Worm (Caenorhabditis elegans) whole organism, late embryonic: ENCODE results near the gene ZK105.11.

ENCODE experiments used
- C08G9.2 ChIP-seq: sonication (generic microtip); optimal IDR thresholded peaks from 2 replicates; lab custom pipeline; 2016; ENCODE audit warnings: mild to moderate bottlenecking, missing genetic modification characterization, moderate library complexity, missing compliant biosample characterization
- C38D4.7 ChIP-seq: fragments of 200-800 bp; sonication (Bioruptor generic); optimal IDR thresholded peaks from 2 replicates; lab custom pipeline; 2018; ENCODE audit warnings: mild to moderate bottlenecking, missing genetic modification characterization, moderate library complexity, missing compliant biosample characterization
- F13H6.1 ChIP-seq: sonication (generic microtip); optimal IDR thresholded peaks from 2 replicates; lab custom pipeline; 2016; ENCODE audit warnings: missing genetic modification characterization, missing compliant biosample characterization
- K09A11.1 ChIP-seq: sonication (generic microtip); optimal IDR thresholded peaks from 2 replicates; lab custom pipeline; 2017; ENCODE audit warnings: antibody characterized with exemption, mild to moderate bottlenecking, missing genetic modification characterization, missing compliant biosample characterization; ENCODE audit not compliant: insufficient read depth
- ahr-1 ChIP-seq: sonication (generic microtip); optimal IDR thresholded peaks from 2 replicates; lab custom pipeline; 2016; ENCODE audit warnings: missing genetic modification characterization, missing compliant biosample characterization
- ceh-18 ChIP-seq: sonication (generic microtip); optimal IDR thresholded peaks from 2 replicates; lab custom pipeline; 2016; ENCODE audit warnings: missing genetic modification characterization, missing compliant biosample characterization
- ceh-19 ChIP-seq: fragments of 200-800 bp; sonication (Bioruptor generic); optimal IDR thresholded peaks from 2 replicates; lab custom pipeline; 2018; ENCODE audit warnings: mild to moderate bottlenecking, missing genetic modification characterization, missing compliant biosample characterization
- ceh-24 ChIP-seq: sonication (generic microtip); optimal IDR thresholded peaks from 2 replicates; lab custom pipeline; 2016; ENCODE audit warnings: mild to moderate bottlenecking, missing genetic modification characterization, missing compliant biosample characterization
- ceh-9 ChIP-seq: sonication (generic microtip); optimal IDR thresholded peaks from 2 replicates; lab custom pipeline; 2016; ENCODE audit warnings: mild to moderate bottlenecking, missing genetic modification characterization, inconsistent platforms, missing compliant biosample characterization
- elt-2 ChIP-seq: sonication (generic microtip); optimal IDR thresholded peaks from 2 replicates; lab custom pipeline; 2016; ENCODE audit warnings: missing genetic modification reagents, missing genetic modification characterization, missing compliant biosample characterization
- elt-4 ChIP-seq: sonication (generic microtip); optimal IDR thresholded peaks from 2 replicates; lab custom pipeline; 2016; ENCODE audit warnings: missing genetic modification characterization, missing compliant biosample characterization
- eyg-1 ChIP-seq: sonication (generic microtip); optimal IDR thresholded peaks from 2 replicates; lab custom pipeline; 2016; ENCODE audit warnings: missing genotype, missing genetic modification characterization, missing compliant biosample characterization
- fkh-10 ChIP-seq: fragments of 150-350 bp; optimal IDR thresholded peaks from 2 replicates; lab custom pipeline; 2014; ENCODE audit warnings: missing biosample characterization, missing genetic modification reagents, missing genetic modification characterization
- fkh-6 ChIP-seq: sonication (generic microtip); optimal IDR thresholded peaks from 2 replicates; lab custom pipeline; 2016; ENCODE audit warnings: missing genetic modification characterization, missing compliant biosample characterization
- hlh-13 ChIP-seq: fragments of 200-800 bp; sonication (Bioruptor generic); optimal IDR thresholded peaks from 2 replicates; lab custom pipeline; 2018; ENCODE audit warnings: mild to moderate bottlenecking, missing genetic modification characterization, missing compliant biosample characterization
- hlh-15 ChIP-seq: sonication (generic microtip); optimal IDR thresholded peaks from 2 replicates; lab custom pipeline; 2016; ENCODE audit warnings: missing genetic modification characterization, missing compliant biosample characterization
- hlh-6 ChIP-seq: sonication (generic microtip); optimal IDR thresholded peaks from 2 replicates; lab custom pipeline; 2016; ENCODE audit warnings: missing genotype, missing genetic modification characterization, missing compliant biosample characterization
- hlh-8 ChIP-seq: sonication (generic microtip); optimal IDR thresholded peaks from 2 replicates; lab custom pipeline; 2016; ENCODE audit warnings: missing genotype, missing genetic modification characterization, missing compliant biosample characterization
- lim-6 ChIP-seq: sonication (generic microtip); optimal IDR thresholded peaks from 2 replicates; lab custom pipeline; 2016; ENCODE audit warnings: missing genetic modification characterization, missing compliant biosample characterization
- lin-11 ChIP-seq: fragments of 200-800 bp; sonication (Bioruptor generic); optimal IDR thresholded peaks from 2 replicates; lab custom pipeline; 2018; ENCODE audit warnings: mild to moderate bottlenecking, missing genetic modification characterization, missing compliant biosample characterization
- nfya-1 ChIP-seq: sonication (generic microtip); optimal IDR thresholded peaks from 2 replicates; lab custom pipeline; 2017; ENCODE audit warnings: missing genetic modification characterization, mild to moderate bottlenecking, missing compliant biosample characterization, antibody characterized with exemption, moderate library complexity
- nhr-232 ChIP-seq: sonication (generic microtip); optimal IDR thresholded peaks from 2 replicates; lab custom pipeline; 2016; ENCODE audit warnings: missing genetic modification characterization, missing compliant biosample characterization
- npax-4 ChIP-seq: sonication (generic microtip); optimal IDR thresholded peaks from 2 replicates; lab custom pipeline; 2016; ENCODE audit warnings: missing genetic modification characterization, missing compliant biosample characterization
- odd-2 ChIP-seq: sonication (generic microtip); optimal IDR thresholded peaks from 2 replicates; lab custom pipeline; 2017; ENCODE audit warnings: antibody characterized with exemption, mild to moderate bottlenecking, missing genetic modification characterization, missing compliant biosample characterization
- pat-9 ChIP-seq: fragments of 200-800 bp; sonication (Bioruptor generic); optimal IDR thresholded peaks from 2 replicates; lab custom pipeline; 2018; ENCODE audit warnings: mild to moderate bottlenecking, missing genetic modification characterization, moderate library complexity, missing compliant biosample characterization
- pax-1 ChIP-seq: fragments of 150-350 bp; optimal IDR thresholded peaks from 2 replicates; lab custom pipeline; 2014; ENCODE audit warnings: missing biosample characterization, missing genetic modification characterization
- pha-4 ChIP-seq: fragments of 150-350 bp; optimal IDR thresholded peaks from 2 replicates; lab custom pipeline; 2018; ENCODE audit warnings: missing biosample characterization, missing genetic modification reagents, missing genetic modification characterization
- pqm-1 ChIP-seq: sonication (generic microtip); optimal IDR thresholded peaks from 2 replicates; lab custom pipeline; 2016; ENCODE audit warnings: missing genetic modification characterization, missing compliant biosample characterization
- rnt-1 ChIP-seq: sonication (generic microtip); optimal IDR thresholded peaks from 2 replicates; lab custom pipeline; 2016; ENCODE audit warnings: missing genetic modification characterization, missing compliant biosample characterization
- sdc-2 ChIP-seq: sonication (generic microtip); optimal IDR thresholded peaks from 2 replicates; lab custom pipeline; 2016; ENCODE audit warnings: missing genotype, missing genetic modification characterization, missing compliant biosample characterization
- sox-2 ChIP-seq: fragments of 200-800 bp; sonication (Bioruptor generic); IDR thresholded peaks from 2 replicates; pipeline ENCODE4 v1.3.6; 2022; ENCODE audit warnings: missing genetic modification reagents, missing genetic modification characterization, missing compliant biosample characterization
- sox-4 ChIP-seq: sonication (generic microtip); optimal IDR thresholded peaks from 2 replicates; lab custom pipeline; 2017; ENCODE audit warnings: mild to moderate bottlenecking, missing genetic modification characterization, inconsistent platforms, missing compliant biosample characterization
- syd-9 ChIP-seq: sonication (generic microtip); optimal IDR thresholded peaks from 2 replicates; lab custom pipeline; 2016; ENCODE audit warnings: mild to moderate bottlenecking, missing genetic modification characterization, moderate library complexity, missing compliant biosample characterization
- tbx-7 ChIP-seq: sonication (generic microtip); optimal IDR thresholded peaks from 2 replicates; lab custom pipeline; 2016; ENCODE audit warnings: missing genotype, missing genetic modification characterization, missing compliant biosample characterization
- ttx-3 ChIP-seq: sonication (generic microtip); optimal IDR thresholded peaks from 2 replicates; lab custom pipeline; 2016; ENCODE audit warnings: missing genetic modification reagents, missing genetic modification characterization, missing compliant biosample characterization
- unc-42 ChIP-seq: sonication (generic microtip); optimal IDR thresholded peaks from 2 replicates; lab custom pipeline; 2016; ENCODE audit warnings: missing genotype, missing genetic modification characterization, missing compliant biosample characterization
- unc-55 ChIP-seq: sonication (generic microtip); optimal IDR thresholded peaks from 2 replicates; lab custom pipeline; 2017; ENCODE audit warnings: missing biosample characterization, missing genetic modification reagents, missing genetic modification characterization
- unc-86 ChIP-seq: sonication (generic microtip); optimal IDR thresholded peaks from 2 replicates; lab custom pipeline; 2016; ENCODE audit warnings: missing genetic modification characterization, missing compliant biosample characterization
- zip-5 ChIP-seq: sonication (generic microtip); optimal IDR thresholded peaks from 2 replicates; lab custom pipeline; 2016; ENCODE audit warnings: missing genetic modification characterization, missing compliant biosample characterization

Gene ZK105.11

ce11 chrV:7708525-7708924 is at the start of gene ZK105.11:
Gene ZK105.11, minus strand, starts transcription at chrV:7708625.
- no peak for TF ChIP-seq nhr-232 (tag; lab: Kevin White, UChicago)
- TF ChIP-seq pqm-1: no peak
- no peak for TF ChIP-seq hlh-13 (GFP tag; lab: Kevin White, UChicago)
- TF ChIP-seq ceh-19 (GFP tag; lab: Kevin White, UChicago): no peak
- no peak for TF ChIP-seq pat-9 (tag; lab: Kevin White, UChicago)
- no peak for TF ChIP-seq unc-86
- TF ChIP-seq lim-6 (tag; lab: Kevin White, UChicago): no peak
- no peak for TF ChIP-seq elt-4 (tag; lab: Kevin White, UChicago)
- no peak for TF ChIP-seq rnt-1
- TF ChIP-seq elt-2 (tag; lab: Kevin White, UChicago): no peak
- TF ChIP-seq nfya-1 (tag; lab: Kevin White, UChicago): no peak
- TF ChIP-seq sdc-2: no peak

- peak; percentile 79 for TF ChIP-seq elt-2 (tag; lab: Kevin White, UChicago)
- no peak for TF ChIP-seq sox-2 (GFP tag; lab: Robert Waterston, UW)
- TF ChIP-seq pax-1: no peak
- TF ChIP-seq lim-6 (tag; lab: Kevin White, UChicago): no peak
These were observed 47.6 kb upstream of the ZK105.11 start for ce11 chrV:7755991-7756390.

ce11 chrV:7754557-7754956 is 46.1 kb upstream of the ZK105.11 start, which contains the start of gene T05B11.4:
Gene T05B11.4, minus strand, starts transcription at chrV:7754657.
- TF ChIP-seq K09A11.1 (tag; lab: Kevin White, UChicago) (no peak), fkh-6 (tag; lab: Kevin White, UChicago) (no peak), nfya-1 (tag; lab: Kevin White, UChicago) (no peak), lin-11 (no peak), npax-4 (tag; lab: Kevin White, UChicago) (no peak), ceh-9 (tag; lab: Kevin White, UChicago) (no peak), F13H6.1 (no peak), hlh-15 (tag; lab: Kevin White, UChicago) (no peak), unc-55 (GFP tag; lab: Kevin White, UChicago) (no peak), ceh-24 (no peak), eyg-1 (tag; lab: Kevin White, UChicago) (no peak), nhr-232 (tag; lab: Kevin White, UChicago) (no peak), hlh-6 (tag; lab: Kevin White, UChicago) (no peak), hlh-8 (no peak), odd-2 (no peak)

ce11 chrV:7749708-7750107 is 41.3 kb upstream of the ZK105.11 start:
- TF ChIP-seq sox-2 (GFP tag; lab: Robert Waterston, UW): no peak
- TF ChIP-seq ceh-18 (tag; lab: Kevin White, UChicago): no peak
- TF ChIP-seq pat-9 (tag; lab: Kevin White, UChicago): no peak
- no peak for TF ChIP-seq unc-42 (tag; lab: Kevin White, UChicago)
- no peak for TF ChIP-seq sox-4 (tag; lab: Kevin White, UChicago)
- no peak for TF ChIP-seq zip-5 (tag; lab: Kevin White, UChicago)
- no peak for TF ChIP-seq ttx-3 (tag; lab: Kevin White, UChicago)
- no peak for TF ChIP-seq elt-4 (tag; lab: Kevin White, UChicago)
- no peak for TF ChIP-seq odd-2
- TF ChIP-seq, all 69 proteins: peak for 0

- no peak for TF ChIP-seq hlh-13 (GFP tag; lab: Kevin White, UChicago)
- TF ChIP-seq odd-2: no peak
- no peak for TF ChIP-seq syd-9 (tag; lab: Kevin White, UChicago)
- TF ChIP-seq ceh-19 (GFP tag; lab: Kevin White, UChicago): no peak
- TF ChIP-seq eyg-1 (tag; lab: Kevin White, UChicago): no peak
- no peak for TF ChIP-seq hlh-15 (tag; lab: Kevin White, UChicago)
- TF ChIP-seq C38D4.7 (GFP tag; lab: Kevin White, UChicago): no peak
- TF ChIP-seq C08G9.2 (tag; lab: Kevin White, UChicago): no peak
- no peak for TF ChIP-seq ceh-18 (tag; lab: Kevin White, UChicago)
- TF ChIP-seq unc-55 (GFP tag; lab: Kevin White, UChicago): no peak
- TF ChIP-seq ahr-1 (tag; lab: Kevin White, UChicago): no peak
- TF ChIP-seq pha-4: no peak
- no peak for TF ChIP-seq pax-1
- no peak for TF ChIP-seq tbx-7 (tag; lab: Kevin White, UChicago)
- TF ChIP-seq nhr-232 (tag; lab: Kevin White, UChicago): no peak
- TF ChIP-seq fkh-10 (GFP tag; lab: Kevin White, UChicago): no peak
- TF ChIP-seq hlh-8: no peak
- no peak for TF ChIP-seq sox-2 (GFP tag; lab: Robert Waterston, UW)
These were observed 39.7 kb upstream of the ZK105.11 start for ce11 chrV:7747987-7748607.
